Fruit fly (Drosophila melanogaster) whole organism, wandering third instar larva: ENCODE results near the gene CG14054.
A peak's percentile ranks its signal among the peaks of the same experiment; 100 is the strongest.

Experiments used
- Abd-B ChIP-seq: fragments of >200 bp; optimal IDR thresholded peaks from 2 replicates; lab custom pipeline; 2017; ENCODE audit warnings: missing biosample characterization, missing genetic modification characterization
- CG32264 ChIP-seq: fragments of 200-800 bp; sonication (Bioruptor generic); optimal IDR thresholded peaks from 2 replicates; lab custom pipeline; 2016; ENCODE audit warnings: missing biosample characterization, missing genetic modification characterization
- CG9705 ChIP-seq: fragments of 200-800 bp; sonication (Bioruptor generic); optimal IDR thresholded peaks from 2 replicates; lab custom pipeline; 2018; ENCODE audit warnings: missing biosample characterization, mild to moderate bottlenecking, missing genetic modification characterization
- Dif ChIP-seq: fragments of 200-275, 200-300 bp; sonication (Bioruptor generic); optimal IDR thresholded peaks from 2 replicates; lab custom pipeline; 2018; ENCODE audit warnings: missing biosample characterization, missing genetic modification characterization; ENCODE audit not compliant: partially characterized antibody
- GATAd ChIP-seq: sonication (Bioruptor generic); optimal IDR thresholded peaks from 2 replicates; lab custom pipeline; 2016; ENCODE audit warnings: missing biosample characterization, missing genetic modification characterization
- HLH106 ChIP-seq: fragments of 200-800 bp; optimal IDR thresholded peaks from 3 replicates; lab custom pipeline; 2019; ENCODE audit warnings: missing biosample characterization, mild to moderate bottlenecking, missing genetic modification characterization, moderate library complexity
- Hnf4 ChIP-seq: fragments of 200-800 bp; sonication (Bioruptor generic); optimal IDR thresholded peaks from 2 replicates; lab custom pipeline; 2016; ENCODE audit warnings: missing biosample characterization, mild to moderate bottlenecking, missing genetic modification characterization
- Hr78 ChIP-seq: fragments of >200 bp; optimal IDR thresholded peaks from 2 replicates; lab custom pipeline; 2017; ENCODE audit warnings: missing biosample characterization, missing genetic modification characterization
- Jra ChIP-seq: sonication (Bioruptor generic); optimal IDR thresholded peaks from 2 replicates; lab custom pipeline; 2016; ENCODE audit warnings: missing biosample characterization, missing genetic modification characterization
- Mio ChIP-seq: sonication (Bioruptor generic); optimal IDR thresholded peaks from 2 replicates; lab custom pipeline; 2016; ENCODE audit warnings: missing biosample characterization, missing genetic modification characterization
- Myc ChIP-seq: fragments of >200 bp; optimal IDR thresholded peaks from 2 replicates; lab custom pipeline; 2017
- N ChIP-seq: fragments of >200 bp; optimal IDR thresholded peaks from 2 replicates; lab custom pipeline; 2018; ENCODE audit warnings: missing biosample characterization, missing external identifiers, missing genetic modification characterization
- OdsH ChIP-seq: fragments of 200-800 bp; sonication (Bioruptor generic); optimal IDR thresholded peaks from 2 replicates; lab custom pipeline; 2016; ENCODE audit warnings: missing biosample characterization, mild to moderate bottlenecking, missing genetic modification characterization
- Rel ChIP-seq, 2 experiments: fragments of 200-800 bp; sonication (Bioruptor generic) in 1 of 2; optimal IDR thresholded peaks; 2 replicates in 1 of 2; 3 replicates in 1 of 2; lab custom pipeline; 2016 to 2019; ENCODE audit warnings: mild to moderate bottlenecking in 2 of 2, missing biosample characterization in 2 of 2, missing genetic modification characterization in 2 of 2, moderate library complexity in 1 of 2
- Sp1 ChIP-seq: fragments of 200-800 bp; sonication (Bioruptor generic); optimal IDR thresholded peaks from 3 replicates; lab custom pipeline; 2019; ENCODE audit warnings: missing biosample characterization, mild to moderate bottlenecking, missing genetic modification characterization, moderate library complexity
- Vsx2 ChIP-seq: fragments of 200-300, 225-300 bp; sonication (Bioruptor generic); optimal IDR thresholded peaks from 2 replicates; lab custom pipeline; 2018; ENCODE audit warnings: missing biosample characterization, missing genetic modification characterization; ENCODE audit not compliant: partially characterized antibody
- br ChIP-seq: fragments of 200-800 bp; sonication (Bioruptor generic); optimal IDR thresholded peaks from 2 replicates; lab custom pipeline; 2016; ENCODE audit warnings: missing biosample characterization, missing genetic modification characterization
- brk ChIP-seq: fragments of 200-800 bp; sonication (Bioruptor generic); optimal IDR thresholded peaks from 2 replicates; lab custom pipeline; 2016; ENCODE audit warnings: missing biosample characterization, mild to moderate bottlenecking, missing genetic modification characterization
- dmrt93B ChIP-seq: fragments of 200-800 bp; sonication (Bioruptor generic); optimal IDR thresholded peaks from 2 replicates; lab custom pipeline; 2018; ENCODE audit warnings: missing biosample characterization, mild to moderate bottlenecking, missing genetic modification characterization
- dsf ChIP-seq: sonication (Bioruptor generic); optimal IDR thresholded peaks from 2 replicates; lab custom pipeline; 2016; ENCODE audit warnings: missing biosample characterization, missing genetic modification characterization, borderline replicate concordance
- ey ChIP-seq: fragments of 200-800 bp; sonication (Bioruptor generic); optimal IDR thresholded peaks from 2 replicates; lab custom pipeline; 2016; ENCODE audit warnings: missing biosample characterization, missing genetic modification characterization
- foxo ChIP-seq, 2 experiments: fragments of 200-800 bp; sonication (Bioruptor generic); optimal IDR thresholded peaks; 2 replicates in 1 of 2; 3 replicates in 1 of 2; lab custom pipeline; 2016 to 2017; ENCODE audit warnings: missing biosample characterization in 2 of 2, missing genetic modification characterization in 2 of 2
- fru ChIP-seq: fragments of 200-800 bp; sonication (Bioruptor generic); optimal IDR thresholded peaks from 3 replicates; lab custom pipeline; 2016; ENCODE audit warnings: missing biosample characterization, mild to moderate bottlenecking, missing genetic modification characterization
- h ChIP-seq: fragments of 200-800 bp; sonication (Bioruptor generic); optimal IDR thresholded peaks from 3 replicates; lab custom pipeline; 2016; ENCODE audit warnings: missing biosample characterization, mild to moderate bottlenecking, missing genetic modification characterization
- jim ChIP-seq: fragments of 175-275, 200-325 bp; sonication (Bioruptor generic); optimal IDR thresholded peaks from 2 replicates; lab custom pipeline; 2016; ENCODE audit warnings: missing biosample characterization, mild to moderate bottlenecking, missing genetic modification characterization
- psq ChIP-seq: fragments of 200-800 bp; sonication (Bioruptor generic); optimal IDR thresholded peaks from 3 replicates; lab custom pipeline; 2017; ENCODE audit warnings: missing biosample characterization, mild to moderate bottlenecking, missing genetic modification characterization, moderate library complexity
- rgr ChIP-seq: fragments of 200-800 bp; sonication (Bioruptor generic); optimal IDR thresholded peaks from 3 replicates; lab custom pipeline; 2016; ENCODE audit warnings: missing biosample characterization, mild to moderate bottlenecking, missing genetic modification characterization
- sage ChIP-seq: fragments of 200-800 bp; sonication (Bioruptor generic); optimal IDR thresholded peaks from 2 replicates; lab custom pipeline; 2016; ENCODE audit warnings: missing biosample characterization, mild to moderate bottlenecking, missing genetic modification characterization
- sv ChIP-seq: fragments of 200-800 bp; sonication (Bioruptor generic); optimal IDR thresholded peaks from 3 replicates; lab custom pipeline; 2016; ENCODE audit warnings: missing biosample characterization, missing genetic modification characterization
- tai ChIP-seq: sonication (Bioruptor generic); optimal IDR thresholded peaks from 2 replicates; lab custom pipeline; 2016; ENCODE audit warnings: missing biosample characterization, missing genetic modification characterization
- woc ChIP-seq: sonication (Bioruptor generic); optimal IDR thresholded peaks from 2 replicates; lab custom pipeline; 2016; ENCODE audit warnings: missing biosample characterization, mild to moderate bottlenecking, missing genetic modification characterization

CG14054 gene

DNA sequence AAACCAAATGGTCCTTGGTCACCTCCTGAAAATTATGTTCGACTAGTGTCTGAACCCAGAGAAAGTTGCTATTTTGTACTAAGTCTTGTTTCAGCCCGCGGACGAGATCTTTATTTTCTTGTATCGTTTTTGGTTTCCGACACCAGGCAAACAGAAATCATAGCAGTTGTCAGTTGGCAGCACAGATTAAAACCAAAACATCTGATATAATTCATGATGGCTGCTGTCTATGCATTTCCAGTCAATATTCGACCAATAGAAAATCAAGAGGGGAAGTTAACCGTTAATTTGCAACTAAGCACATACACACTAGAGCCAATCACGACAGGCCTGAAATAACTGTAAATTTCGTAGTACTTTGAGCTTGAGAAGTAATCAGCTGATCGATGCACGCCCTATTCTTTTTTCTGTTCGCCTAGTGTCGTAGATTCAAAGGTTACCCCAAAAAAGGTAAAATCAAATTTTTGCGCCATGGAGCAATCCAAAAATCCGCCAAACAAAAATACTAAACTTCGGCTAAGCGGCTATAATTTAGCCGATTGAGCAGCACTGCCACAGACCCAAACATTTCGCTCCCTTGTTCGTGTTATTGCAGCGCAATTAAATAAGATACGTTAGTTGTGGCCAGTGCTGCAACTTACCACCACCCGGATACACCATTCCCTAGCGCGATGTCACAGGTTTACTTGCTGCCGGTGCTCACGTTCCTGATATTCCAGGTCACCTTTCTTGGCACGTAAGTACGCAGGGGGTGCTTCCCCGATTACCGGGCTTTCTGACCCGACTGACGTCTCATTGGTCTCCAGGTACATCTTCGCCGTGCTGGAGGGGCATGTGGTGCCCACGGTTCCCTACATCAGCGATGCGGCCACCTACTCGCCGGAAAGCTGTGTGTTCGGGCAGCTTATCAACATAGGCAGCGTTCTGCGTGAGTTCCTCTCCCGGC is 10.5 kb upstream of the CG14054 start, which contains the start of gene CG4025:
CG4025 (plus strand) TSS at position 555 of the 946 bp plus-strand sequence.
- TF ChIP-seq Myc (lab: Kevin White, UChicago), result peak; percentile 83
- no peak for TF ChIP-seq Rel (GFP tag; optimal IDR thresholded peaks at IDR 0.05; lab: Kevin White, UChicago)
- peak; percentile 98 for TF ChIP-seq Rel (tag; optimal IDR thresholded peaks at IDR 0.05; lab: Kevin White, UChicago)
- TF ChIP-seq Jra (GFP tag; lab: Kevin White, UChicago), result peak; percentile 48
- TF ChIP-seq h (GFP tag; lab: Kevin White, UChicago), result no peak
- TF ChIP-seq brk (GFP tag; lab: Kevin White, UChicago), result no peak
- TF ChIP-seq, all 38 proteins: peak for 3

- no peak for TF ChIP-seq rgr
- TF ChIP-seq Dif, result no peak
- TF ChIP-seq jim (GFP tag; lab: Kevin White, UChicago), result no peak
- TF ChIP-seq CG32264 (GFP tag; lab: Kevin White, UChicago), result no peak
- no peak for TF ChIP-seq dsf (GFP tag; lab: Kevin White, UChicago)
- no peak for TF ChIP-seq sage (GFP tag; lab: Kevin White, UChicago)
- no peak for TF ChIP-seq dmrt93B (GFP tag; lab: Kevin White, UChicago)
- peak; percentile 10 for TF ChIP-seq Myc (lab: Kevin White, UChicago)
- TF ChIP-seq GATAd (GFP tag; lab: Kevin White, UChicago), result no peak
- no peak for TF ChIP-seq Sp1
- TF ChIP-seq h (GFP tag; lab: Kevin White, UChicago), result no peak
- no peak for TF ChIP-seq woc (GFP tag; lab: Kevin White, UChicago)
- TF ChIP-seq fru (GFP tag; lab: Kevin White, UChicago), result peak; percentile 9
- TF ChIP-seq psq (GFP tag; lab: Kevin White, UChicago), result no peak
- TF ChIP-seq br (GFP tag; lab: Kevin White, UChicago), result no peak
- TF ChIP-seq Vsx2, result no peak
- TF ChIP-seq HLH106, result peak; percentile 0
- TF ChIP-seq tai (GFP tag; lab: Kevin White, UChicago), result no peak
- TF ChIP-seq N (GFP tag; lab: Kevin White, UChicago), result no peak
- TF ChIP-seq Abd-B (GFP tag; lab: Kevin White, UChicago), result no peak
- TF ChIP-seq foxo (GFP tag; optimal IDR thresholded peaks at IDR 0.05; lab: Kevin White, UChicago), result peak in 1 of 2 experiments; percentile 1
- TF ChIP-seq ey (GFP tag; lab: Kevin White, UChicago), result no peak
- TF ChIP-seq Rel (GFP tag; optimal IDR thresholded peaks at IDR 0.05; lab: Kevin White, UChicago), result no peak
- peak; percentile 30 for TF ChIP-seq Rel (tag; optimal IDR thresholded peaks at IDR 0.05; lab: Kevin White, UChicago)
- TF ChIP-seq CG9705 (GFP tag; lab: Kevin White, UChicago), result no peak
- TF ChIP-seq Mio, result no peak
- no peak for TF ChIP-seq Jra (GFP tag; lab: Kevin White, UChicago)
- no peak for TF ChIP-seq sv (GFP tag; lab: Kevin White, UChicago)
- TF ChIP-seq Hr78 (GFP tag; lab: Kevin White, UChicago), result no peak
- TF ChIP-seq, all 38 proteins: peak for 5
Measured at dm6 chrX:2075846-2076377, 9.8 kb upstream of the CG14054 start, which contains the start of gene CG4045. CG4045 (minus strand) TSS chrX:2075900.

DNA sequence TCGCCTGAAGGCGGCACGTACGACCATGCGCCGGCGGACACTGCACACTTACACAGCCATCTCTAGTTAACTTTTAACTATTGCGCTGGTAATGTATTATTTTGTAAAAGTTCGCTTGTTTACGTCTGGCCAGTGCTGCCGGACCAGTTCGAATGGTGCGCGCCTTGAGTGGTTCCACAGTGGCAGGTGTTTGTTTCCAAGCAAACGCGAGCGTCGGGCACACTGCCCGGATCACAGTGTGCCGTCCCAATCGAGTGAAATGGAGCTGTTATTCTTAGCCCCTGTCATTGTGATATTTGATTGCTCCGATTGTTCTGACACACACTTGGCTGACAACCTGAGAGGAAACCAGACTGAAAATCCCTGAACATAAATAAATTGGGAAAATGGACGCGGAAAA is 7.2 kb upstream of the CG14054 start, which contains the start of gene CG4199:
CG4199 (minus strand) TSS at position 159 of the 400 bp plus-strand sequence.
- TF ChIP-seq fru (GFP tag; lab: Kevin White, UChicago) (peak; percentile 12), Hr78 (GFP tag; lab: Kevin White, UChicago) (no peak), GATAd (GFP tag; lab: Kevin White, UChicago) (no peak), N (GFP tag; lab: Kevin White, UChicago) (no peak), dsf (GFP tag; lab: Kevin White, UChicago) (no peak), foxo (GFP tag; optimal IDR thresholded peaks at IDR 0.05; lab: Kevin White, UChicago) (peak in 1 of 2 experiments; percentile 27), CG32264 (GFP tag; lab: Kevin White, UChicago) (no peak), h (GFP tag; lab: Kevin White, UChicago) (peak; percentile 18), OdsH (no peak), Jra (GFP tag; lab: Kevin White, UChicago) (no peak), psq (GFP tag; lab: Kevin White, UChicago) (no peak), Rel (GFP tag; optimal IDR thresholded peaks at IDR 0.05; lab: Kevin White, UChicago) (no peak), Rel (tag; optimal IDR thresholded peaks at IDR 0.05; lab: Kevin White, UChicago) (peak; percentile 58), Hnf4 (GFP tag; lab: Kevin White, UChicago) (no peak)
- TF ChIP-seq, all 38 proteins: peak for 4
